Fruit fly (Drosophila melanogaster) whole organism: ENCODE results near the gene Grx1.

Experiments
- CG8478 ChIP-seq: fragments of >200 bp; optimal IDR thresholded peaks from 2 replicates; lab custom pipeline; 2018; ENCODE audit warnings: inconsistent platforms
- Dll ChIP-seq: fragments of >200 bp; optimal IDR thresholded peaks from 2 replicates; lab custom pipeline; 2017
- EcR ChIP-seq, 2 experiments: fragments of >200 bp; optimal IDR thresholded peaks; 2 replicates each; lab custom pipeline; 2017; ENCODE audit warnings: missing biosample characterization in 2 of 2, missing genetic modification characterization in 2 of 2, missing genetic modification reagents in 2 of 2
- pan ChIP-seq: fragments of >200 bp; optimal IDR thresholded peaks from 2 replicates; lab custom pipeline; 2017
- psq ChIP-seq: fragments of >200 bp; optimal IDR thresholded peaks from 2 replicates; lab custom pipeline; 2017
- usp ChIP-seq: fragments of >200 bp; optimal IDR thresholded peaks from 2 replicates; lab custom pipeline; 2017; ENCODE audit warnings: missing biosample characterization, missing genetic modification characterization, mixed read lengths

DNA sequence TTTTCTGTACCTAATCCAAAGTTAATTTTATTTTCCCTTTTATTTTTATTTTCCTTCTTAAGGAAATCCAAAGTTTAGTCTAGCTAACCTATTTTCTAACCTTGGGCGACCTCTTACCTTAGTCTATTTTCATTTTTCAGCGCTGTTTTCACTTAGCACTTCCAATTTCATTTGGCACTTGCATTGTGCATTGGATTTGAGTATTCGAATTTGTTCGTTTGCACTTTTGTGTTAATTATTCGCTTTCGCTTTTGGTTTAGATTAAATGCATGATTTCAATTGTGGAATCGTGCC, 45.9 kb upstream of the Grx1 start:
- TF ChIP-seq psq (no peak), CG8478 (no peak), Dll (lab: Kevin White, UChicago) (no peak), EcR (GFP tag; optimal IDR thresholded peaks at IDR 0.05; lab: Kevin White, UChicago) (no peak), usp (no peak), pan (no peak)
